Worm (Caenorhabditis elegans) whole organism, L4 larva: ENCODE measurements around the gene hsp-110.

Experiments used
- F26F4.8 ChIP-seq: fragments of 200-800 bp; sonication (Bioruptor generic); conservative IDR thresholded peaks from 2 replicates; pipeline ENCODE4 v1.3.6; 2022; ENCODE audit warnings: missing genetic modification characterization, missing compliant biosample characterization
- F37D6.2 ChIP-seq: sonication (generic microtip); optimal IDR thresholded peaks from 2 replicates; lab custom pipeline; 2016; ENCODE audit warnings: mild to moderate bottlenecking, missing genetic modification characterization, missing compliant biosample characterization
- F44E2.7 ChIP-seq: fragments of 200-800 bp; sonication (Bioruptor generic); IDR thresholded peaks from 2 replicates; pipeline ENCODE4 v2.1.2; 2022; ENCODE audit warnings: missing genetic modification characterization, missing compliant biosample characterization
- R02D3.7 ChIP-seq: fragments of 150-350 bp; sonication (generic microtip); optimal IDR thresholded peaks from 3 replicates; lab custom pipeline; 2014; ENCODE audit warnings: missing biosample characterization, missing genetic modification characterization
- T20F7.1 ChIP-seq: fragments of 200-800 bp; sonication (Bioruptor generic); optimal IDR thresholded peaks from 2 replicates; lab custom pipeline; 2018; ENCODE audit warnings: mild to moderate bottlenecking, missing genetic modification characterization, missing compliant biosample characterization
- T26A8.4 ChIP-seq: fragments of 200-800 bp; sonication (Bioruptor generic); IDR thresholded peaks from 2 replicates; pipeline ENCODE4 v1.3.6; 2022; ENCODE audit warnings: missing genetic modification characterization, missing compliant biosample characterization
- Y48G9A.11 ChIP-seq: fragments of 200-800 bp; sonication (Bioruptor generic); IDR thresholded peaks from 2 replicates; pipeline ENCODE4 v1.3.6; 2022; ENCODE audit warnings: missing genetic modification reagents, missing genetic modification characterization, missing compliant biosample characterization
- aha-1 ChIP-seq: fragments of 150-350 bp; peaks from one replicate; lab custom pipeline; 2014; ENCODE audit warnings: missing biosample characterization, missing genetic modification characterization
- ceh-20 ChIP-seq: fragments of 200-800 bp; sonication (Bioruptor generic); IDR thresholded peaks from 2 replicates; pipeline ENCODE4 v1.3.6; 2022; ENCODE audit warnings: missing genetic modification reagents, missing genetic modification characterization, missing compliant biosample characterization
- ceh-32 ChIP-seq: sonication (generic microtip); optimal IDR thresholded peaks from 2 replicates; lab custom pipeline; 2016; ENCODE audit warnings: mild to moderate bottlenecking, missing genetic modification characterization, missing compliant biosample characterization; ENCODE audit not compliant: poor library complexity
- ctbp-1 ChIP-seq: fragments of 200-800 bp; sonication (Bioruptor generic); IDR thresholded peaks from 2 replicates; pipeline ENCODE4 v1.3.6; 2022; ENCODE audit warnings: missing genetic modification reagents, missing genetic modification characterization, missing compliant biosample characterization
- daf-16 ChIP-seq, 3 experiments: sonication (generic microtip); optimal IDR thresholded peaks; 2 replicates each; lab custom pipeline; 2016 to 2017; ENCODE audit warnings: missing genetic modification characterization in 3 of 3, missing genetic modification reagents in 3 of 3, mild to moderate bottlenecking in 2 of 3, missing compliant biosample characterization in 2 of 3, missing biosample characterization in 1 of 3, moderate library complexity in 1 of 3
- daf-8 ChIP-seq: fragments of 200-800 bp; sonication (Bioruptor generic); IDR thresholded peaks from 2 replicates; pipeline ENCODE4 v1.3.6; 2022; ENCODE audit warnings: missing genetic modification characterization, missing compliant biosample characterization
- dmd-6 ChIP-seq: fragments of 200-800 bp; sonication (Bioruptor generic); IDR thresholded peaks from 2 replicates; pipeline ENCODE4 v1.3.6; 2022; ENCODE audit warnings: missing genetic modification reagents, missing genetic modification characterization, missing compliant biosample characterization
- dmd-9 ChIP-seq: fragments of 200-800 bp; sonication (Bioruptor generic); IDR thresholded peaks from 2 replicates; pipeline ENCODE4 v1.3.6; 2022; ENCODE audit warnings: missing genetic modification reagents, missing genetic modification characterization, missing compliant biosample characterization
- dpl-1 ChIP-seq: fragments of 150-350 bp; optimal IDR thresholded peaks from 2 replicates; lab custom pipeline; 2014; ENCODE audit warnings: missing biosample characterization, missing genetic modification reagents, missing genetic modification characterization
- egl-27 ChIP-seq: sonication (generic microtip); optimal IDR thresholded peaks from 3 replicates; lab custom pipeline; 2017; ENCODE audit warnings: missing biosample characterization, missing genetic modification reagents, missing genetic modification characterization
- egl-43 ChIP-seq: fragments of 200-800 bp; sonication (Bioruptor generic); IDR thresholded peaks from 2 replicates; pipeline ENCODE4 v1.3.6; 2022; ENCODE audit warnings: missing genetic modification reagents, missing genetic modification characterization, missing compliant biosample characterization
- fkh-10 ChIP-seq: fragments of 150-350 bp; optimal IDR thresholded peaks from 2 replicates; lab custom pipeline; 2014; ENCODE audit warnings: missing biosample characterization, missing genetic modification reagents, missing genetic modification characterization
- gei-8 ChIP-seq: fragments of 200-800 bp; sonication (Bioruptor generic); optimal IDR thresholded peaks from 2 replicates; lab custom pipeline; 2018; ENCODE audit warnings: mild to moderate bottlenecking, missing genetic modification characterization, missing compliant biosample characterization
- hmg-1.1 ChIP-seq: fragments of 200-800 bp; sonication (Bioruptor generic); IDR thresholded peaks from 2 replicates; pipeline ENCODE4 v1.3.6; 2022; ENCODE audit warnings: missing genetic modification reagents, missing genetic modification characterization, missing compliant biosample characterization
- lin-1 ChIP-seq: fragments of 200-800 bp; sonication (Bioruptor generic); IDR thresholded peaks from 2 replicates; pipeline ENCODE4 v1.3.6; 2022; ENCODE audit warnings: missing genetic modification reagents, missing genetic modification characterization, missing compliant biosample characterization
- lin-13 ChIP-seq: fragments of 150-350 bp; optimal IDR thresholded peaks from 2 replicates; lab custom pipeline; 2014; ENCODE audit warnings: missing biosample characterization, missing genetic modification reagents, missing genetic modification characterization
- lin-29 ChIP-seq: fragments of 200-800 bp; sonication (Bioruptor generic); IDR thresholded peaks from 2 replicates; pipeline ENCODE4 v1.3.6; 2022; ENCODE audit warnings: missing genetic modification reagents, missing genetic modification characterization, missing compliant biosample characterization
- lsy-2 ChIP-seq, 2 experiments: fragments of 150-350 bp in 1 of 2; sonication (generic microtip) in 1 of 2; optimal IDR thresholded peaks; 2 replicates each; lab custom pipeline; 2014 to 2017; ENCODE audit warnings: missing biosample characterization in 2 of 2, missing genetic modification characterization in 2 of 2
- madf-5 ChIP-seq, 2 experiments: fragments of 200-800 bp; sonication (Bioruptor generic); IDR thresholded peaks; 2 replicates each; pipeline ENCODE4 v1.3.6; 2022; ENCODE audit warnings: missing compliant biosample characterization in 2 of 2, missing genetic modification characterization in 2 of 2
- madf-9 ChIP-seq: fragments of 200-800 bp; sonication (Bioruptor generic); conservative IDR thresholded peaks from 2 replicates; pipeline ENCODE4 v1.3.6; 2022; ENCODE audit warnings: missing genetic modification reagents, missing genetic modification characterization, missing compliant biosample characterization
- mdl-1 ChIP-seq, 2 experiments: fragments of 150-350 bp in 1 of 2; sonication (generic microtip) in 1 of 2; optimal IDR thresholded peaks; 2 replicates each; lab custom pipeline; 2014 to 2017; ENCODE audit warnings: missing biosample characterization in 2 of 2, missing genetic modification characterization in 2 of 2
- mdt-29 ChIP-seq: fragments of 200-800 bp; sonication (Bioruptor generic); IDR thresholded peaks from 2 replicates; pipeline ENCODE4 v1.3.6; 2022; ENCODE audit warnings: missing genetic modification reagents, missing genetic modification characterization, missing compliant biosample characterization
- mes-2 ChIP-seq: sonication (generic microtip); optimal IDR thresholded peaks from 2 replicates; lab custom pipeline; 2016; ENCODE audit warnings: missing genotype, mild to moderate bottlenecking, missing genetic modification characterization, missing compliant biosample characterization; ENCODE audit not compliant: poor library complexity, severe bottlenecking
- mxl-3 ChIP-seq: fragments of 200-800 bp; sonication (Bioruptor generic); optimal IDR thresholded peaks from 2 replicates; lab custom pipeline; 2018; ENCODE audit warnings: mild to moderate bottlenecking, missing genetic modification characterization, missing compliant biosample characterization
- nhr-10 ChIP-seq: fragments of 150-350 bp; optimal IDR thresholded peaks from 2 replicates; lab custom pipeline; 2014; ENCODE audit warnings: missing biosample characterization, missing genetic modification characterization
- nhr-11 ChIP-seq: fragments of 150-350 bp; optimal IDR thresholded peaks from 2 replicates; lab custom pipeline; 2014; ENCODE audit warnings: missing biosample characterization, missing genetic modification characterization
- nhr-237 ChIP-seq: sonication (generic microtip); optimal IDR thresholded peaks from 2 replicates; lab custom pipeline; 2017; ENCODE audit warnings: missing biosample characterization, missing genetic modification characterization
- nhr-25 ChIP-seq: sonication (generic microtip); optimal IDR thresholded peaks from 2 replicates; lab custom pipeline; 2017; ENCODE audit warnings: missing genetic modification characterization, mild to moderate bottlenecking, missing compliant biosample characterization, antibody characterized with exemption, moderate library complexity, borderline replicate concordance; ENCODE audit not compliant: insufficient read depth
- nhr-28 ChIP-seq: fragments of 150-350 bp; optimal IDR thresholded peaks from 2 replicates; lab custom pipeline; 2014; ENCODE audit warnings: missing biosample characterization, missing genetic modification characterization
- nhr-6 ChIP-seq: fragments of 150-350 bp; optimal IDR thresholded peaks from 2 replicates; lab custom pipeline; 2014; ENCODE audit warnings: missing biosample characterization, missing genetic modification characterization
- pha-4 ChIP-seq, 2 experiments: fragments of 150-350 bp in 1 of 2; fragments of 200-800 bp in 1 of 2; sonication (Bioruptor generic) in 1 of 2; IDR thresholded peaks in 1 of 2; optimal IDR thresholded peaks in 1 of 2; 2 replicates each; pipeline versions ENCODE4 v1.3.6 to Lab custom; 2014 to 2022; ENCODE audit warnings: missing genetic modification characterization in 2 of 2, missing genetic modification reagents in 2 of 2, missing biosample characterization in 1 of 2, missing compliant biosample characterization in 1 of 2
- saeg-2 ChIP-seq: fragments of 200-800 bp; sonication (Bioruptor generic); IDR thresholded peaks from 2 replicates; pipeline ENCODE4 v1.3.6; 2022; ENCODE audit warnings: missing genetic modification reagents, missing genetic modification characterization, missing compliant biosample characterization
- set-16 ChIP-seq: fragments of 200-800 bp; sonication (Bioruptor generic); IDR thresholded peaks from 2 replicates; pipeline ENCODE4 v1.3.6; 2022; ENCODE audit warnings: missing genetic modification reagents, missing genetic modification characterization, missing compliant biosample characterization
- skn-1 ChIP-seq: fragments of 150-350 bp; optimal IDR thresholded peaks from 2 replicates; lab custom pipeline; 2014; ENCODE audit warnings: missing biosample characterization, missing genetic modification characterization
- snpc-1.2 ChIP-seq: fragments of 200-800 bp; sonication (Bioruptor generic); IDR thresholded peaks from 2 replicates; pipeline ENCODE4 v1.3.6; 2022; ENCODE audit warnings: missing genetic modification reagents, missing genetic modification characterization, missing compliant biosample characterization
- unc-39 ChIP-seq: sonication (generic microtip); optimal IDR thresholded peaks from 2 replicates; lab custom pipeline; 2017; ENCODE audit warnings: missing biosample characterization, missing genetic modification characterization
- zip-11 ChIP-seq: fragments of 200-800 bp; sonication (Bioruptor generic); IDR thresholded peaks from 2 replicates; pipeline ENCODE4 v1.3.6; 2022; ENCODE audit warnings: missing genetic modification characterization, missing compliant biosample characterization
- zip-2 ChIP-seq: fragments of 150-350 bp; optimal IDR thresholded peaks from 2 replicates; lab custom pipeline; 2014; ENCODE audit warnings: missing biosample characterization, missing genetic modification characterization
- ztf-7 ChIP-seq: fragments of 150-350 bp; optimal IDR thresholded peaks from 2 replicates; lab custom pipeline; 2014; ENCODE audit warnings: missing biosample characterization, missing genetic modification characterization

Gene hsp-110

DNA sequence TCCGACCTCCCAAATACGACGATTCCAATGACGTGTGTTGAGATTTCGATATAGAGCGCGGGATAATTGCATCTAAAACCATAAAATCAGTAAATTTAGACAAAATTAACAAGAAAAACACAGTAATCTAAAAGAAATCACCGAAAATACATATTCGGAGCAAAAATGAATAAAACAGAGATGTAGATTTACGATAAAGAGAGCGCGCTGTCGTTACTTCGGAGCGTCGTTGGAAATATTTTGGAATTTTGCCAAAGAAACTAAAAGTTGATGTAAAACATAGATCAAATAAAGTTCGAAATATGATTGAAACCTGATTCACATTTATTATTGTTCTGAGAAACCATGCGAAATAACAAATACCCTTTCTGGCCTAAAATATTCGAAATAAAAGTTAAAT is 14.6 kb downstream of the hsp-110 start, which contains the start of gene ZK1236.5:
TSS of gene ZK1236.5 (minus strand) at position 72 of the 400 bp plus-strand sequence.
- TF ChIP-seq aha-1 (tag; lab: Kevin White, UChicago) = peak; percentile 46
- TF ChIP-seq nhr-237 (tag; lab: Kevin White, UChicago) = no peak
- TF ChIP-seq lsy-2 (tag; optimal IDR thresholded peaks at IDR 0.05; lab: Kevin White, UChicago) = peak in 1 of 2 experiments; percentile 64
- no peak for TF ChIP-seq egl-27 (tag; lab: Kevin White, UChicago)
- TF ChIP-seq madf-9 = no peak
- TF ChIP-seq snpc-1.2 (GFP tag; lab: Robert Waterston, UW) = no peak
- TF ChIP-seq ctbp-1 (GFP tag; lab: Robert Waterston, UW) = no peak
- peak; percentile 94 for TF ChIP-seq T20F7.1
- peak; percentile 30 for TF ChIP-seq dpl-1 (GFP tag; lab: Kevin White, UChicago)
- no peak for TF ChIP-seq mdt-29
- TF ChIP-seq daf-8 (GFP tag; lab: Robert Waterston, UW) = no peak
- TF ChIP-seq egl-43 (GFP tag; lab: Robert Waterston, UW) = no peak
- TF ChIP-seq madf-5 (GFP tag; IDR thresholded peaks at IDR 0.05; lab: Robert Waterston, UW) = no peak
- TF ChIP-seq mes-2 = peak; percentile 62
- no peak for TF ChIP-seq ceh-32 (tag; lab: Kevin White, UChicago)
- TF ChIP-seq nhr-6 = peak; percentile 50
- peak; percentile 71 for TF ChIP-seq R02D3.7 (tag; lab: Kevin White, UChicago)
- peak; percentile 94 for TF ChIP-seq Y48G9A.11 (GFP tag; lab: Robert Waterston, UW)
- TF ChIP-seq F37D6.2 (tag; lab: Kevin White, UChicago) = no peak

DNA sequence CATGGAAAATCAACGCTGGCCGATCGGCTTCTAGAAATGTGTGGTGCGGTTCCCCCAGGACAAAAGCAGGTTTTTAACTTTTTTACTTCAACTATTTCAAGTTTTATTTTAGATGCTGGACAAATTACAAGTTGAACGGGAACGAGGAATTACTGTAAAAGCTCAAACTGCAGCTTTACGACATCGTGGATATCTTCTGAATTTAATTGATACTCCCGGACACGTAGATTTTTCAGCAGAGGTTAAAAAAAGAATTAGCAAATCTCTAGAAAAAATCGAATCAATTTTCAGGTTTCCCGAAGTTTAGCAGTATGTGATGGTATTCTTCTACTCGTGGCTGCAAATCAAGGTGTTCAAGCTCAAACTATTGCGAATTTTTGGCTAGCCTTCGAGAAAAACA is 17.2 kb downstream of the hsp-110 start:
- no peak for TF ChIP-seq nhr-28 (tag; lab: Kevin White, UChicago)
- no peak for TF ChIP-seq fkh-10
- TF ChIP-seq lin-1 (GFP tag; lab: Robert Waterston, UW) = no peak
- no peak for TF ChIP-seq dmd-6 (GFP tag; lab: Robert Waterston, UW)
- no peak for TF ChIP-seq T26A8.4 (GFP tag; lab: Robert Waterston, UW)
- no peak for TF ChIP-seq pha-4 (GFP tag; IDR thresholded peaks at IDR 0.05; lab: Robert Waterston, UW)
- TF ChIP-seq pha-4 (tag; optimal IDR thresholded peaks at IDR 0.05; lab: Kevin White, UChicago) = no peak

DNA sequence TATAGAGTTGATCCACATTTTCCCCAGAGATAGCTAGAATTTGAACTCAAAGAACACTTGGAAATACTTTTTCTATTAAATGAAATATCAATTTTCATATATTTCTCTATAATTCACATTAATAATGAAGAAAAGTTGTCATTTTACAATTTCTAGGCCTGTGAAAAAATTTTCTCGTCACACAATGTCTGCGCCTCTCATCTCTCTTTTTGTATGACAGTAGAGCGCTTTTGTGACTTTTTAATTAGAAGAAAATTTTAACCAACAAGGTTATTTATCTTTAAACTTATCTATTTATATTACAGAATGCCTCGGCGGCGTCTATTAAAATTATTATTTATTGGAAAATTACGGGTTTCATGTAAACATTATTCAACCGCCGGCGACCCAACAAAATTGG is 17.7 kb downstream of the hsp-110 start, which contains the start of gene ZK1236.1:
TSS of gene ZK1236.1 (plus strand) at position 263 of the 400 bp plus-strand sequence.
- no peak for TF ChIP-seq ctbp-1 (GFP tag; lab: Robert Waterston, UW)
- TF ChIP-seq T20F7.1 = no peak
- no peak for TF ChIP-seq set-16 (GFP tag; lab: Robert Waterston, UW)
- no peak for TF ChIP-seq nhr-10 (tag; lab: Kevin White, UChicago)
- no peak for TF ChIP-seq F44E2.7 (GFP tag; lab: Robert Waterston, UW)
- TF ChIP-seq lsy-2 (tag; optimal IDR thresholded peaks at IDR 0.05; lab: Kevin White, UChicago) = peak in 1 of 2 experiments; percentile 35
- no peak for TF ChIP-seq zip-2
- TF ChIP-seq daf-16 (GFP tag; optimal IDR thresholded peaks at IDR 0.05; lab: Kevin White, UChicago) = no peak
- TF ChIP-seq daf-16 (tag; optimal IDR thresholded peaks at IDR 0.05; lab: Kevin White, UChicago) = peak; percentile 24
- no peak for TF ChIP-seq gei-8
- no peak for TF ChIP-seq ceh-20 (GFP tag; lab: Robert Waterston, UW)
- no peak for TF ChIP-seq mdt-29
- TF ChIP-seq hmg-1.1 (GFP tag; lab: Robert Waterston, UW) = no peak
- TF ChIP-seq mxl-3 (GFP tag; lab: Kevin White, UChicago) = no peak
- TF ChIP-seq nhr-25 = no peak
- peak; percentile 19 for TF ChIP-seq mes-2
- no peak for TF ChIP-seq nhr-11 (tag; lab: Kevin White, UChicago)
- TF ChIP-seq lin-13 (GFP tag; lab: Kevin White, UChicago) = no peak
- no peak for TF ChIP-seq zip-11 (GFP tag; lab: Robert Waterston, UW)
- no peak for TF ChIP-seq saeg-2
- TF ChIP-seq lin-29 (GFP tag; lab: Robert Waterston, UW) = no peak
- no peak for TF ChIP-seq dmd-6 (GFP tag; lab: Robert Waterston, UW)
- TF ChIP-seq ceh-32 (tag; lab: Kevin White, UChicago) = no peak
- TF ChIP-seq F26F4.8 (GFP tag; lab: Robert Waterston, UW) = no peak
- TF ChIP-seq mdl-1 (tag; optimal IDR thresholded peaks at IDR 0.05; lab: Kevin White, UChicago) = no peak
- TF ChIP-seq dmd-9 (GFP tag; lab: Robert Waterston, UW) = no peak
- no peak for TF ChIP-seq skn-1 (tag; lab: Kevin White, UChicago)
- no peak for TF ChIP-seq unc-39
- no peak for TF ChIP-seq ztf-7
- no peak for TF ChIP-seq egl-43 (GFP tag; lab: Robert Waterston, UW)
- TF ChIP-seq Y48G9A.11 (GFP tag; lab: Robert Waterston, UW) = peak; percentile 59; the same call in 1 of the 2 replicates
